Worm (Caenorhabditis elegans) whole organism, young adult: ENCODE results near the gene cyp-34A9.

ENCODE experiments used
- B0019.2 ChIP-seq: fragments of 200-800 bp; sonication (Bioruptor generic); conservative IDR thresholded peaks from 2 replicates; pipeline ENCODE4 v1.3.6; 2022; ENCODE audit warnings: missing genetic modification reagents, missing genetic modification characterization, missing compliant biosample characterization
- B0261.1 ChIP-seq: sonication (generic microtip); optimal IDR thresholded peaks from 2 replicates; lab custom pipeline; 2016; ENCODE audit warnings: mild to moderate bottlenecking, missing genetic modification characterization, moderate library complexity, missing compliant biosample characterization
- C17E4.6 ChIP-seq: fragments of 200-800 bp; sonication (Bioruptor generic); IDR thresholded peaks from 2 replicates; pipeline ENCODE4 v1.3.6; 2022; ENCODE audit warnings: missing genetic modification reagents, missing genetic modification characterization, missing compliant biosample characterization
- F39B2.1 ChIP-seq: fragments of 200-800 bp; sonication (Bioruptor generic); IDR thresholded peaks from 2 replicates; pipeline ENCODE4 v1.3.6; 2022; ENCODE audit warnings: missing genetic modification reagents, missing genetic modification characterization, missing compliant biosample characterization
- F49E8.2 ChIP-seq: sonication (generic microtip); optimal IDR thresholded peaks from 3 replicates; lab custom pipeline; 2017; ENCODE audit warnings: missing genetic modification characterization, mild to moderate bottlenecking, missing compliant biosample characterization, antibody characterized with exemption, moderate library complexity; ENCODE audit not compliant: insufficient read depth
- F52B5.7 ChIP-seq: sonication (generic microtip); optimal IDR thresholded peaks from 2 replicates; lab custom pipeline; 2016; ENCODE audit warnings: mild to moderate bottlenecking, missing genetic modification characterization, missing compliant biosample characterization
- F57C9.4 ChIP-seq: sonication (generic microtip); optimal IDR thresholded peaks from 2 replicates; lab custom pipeline; 2017; ENCODE audit warnings: mild to moderate bottlenecking, missing genetic modification characterization, missing compliant biosample characterization
- K12H6.12 ChIP-seq: fragments of 200-800 bp; sonication (Bioruptor generic); optimal IDR thresholded peaks from 2 replicates; lab custom pipeline; 2018; ENCODE audit warnings: mild to moderate bottlenecking, missing genetic modification characterization, missing compliant biosample characterization
- T26A5.8 ChIP-seq: sonication (generic microtip); optimal IDR thresholded peaks from 2 replicates; lab custom pipeline; 2016; ENCODE audit warnings: missing genetic modification characterization, missing compliant biosample characterization
- Y56A3A.18 ChIP-seq: fragments of 200-800 bp; sonication (Bioruptor generic); IDR thresholded peaks from 2 replicates; pipeline ENCODE4 v1.3.6; 2022; ENCODE audit warnings: missing genetic modification reagents, missing genetic modification characterization, missing compliant biosample characterization
- Y67H2A.10 ChIP-seq: fragments of 200-800 bp; sonication (Bioruptor generic); conservative IDR thresholded peaks from 2 replicates; pipeline ENCODE4 v1.3.6; 2022; ENCODE audit warnings: missing genetic modification reagents, missing genetic modification characterization, missing compliant biosample characterization
- Y79H2A.3 ChIP-seq: fragments of 200-800 bp; sonication (Bioruptor generic); conservative IDR thresholded peaks from 2 replicates; pipeline ENCODE4 v1.3.6; 2022; ENCODE audit warnings: missing genetic modification reagents, missing genetic modification characterization, missing compliant biosample characterization
- attf-6 ChIP-seq: fragments of 200-800 bp; sonication (Bioruptor generic); IDR thresholded peaks from 2 replicates; pipeline ENCODE4 v1.3.6; 2022; ENCODE audit warnings: missing genetic modification reagents, missing genetic modification characterization, missing compliant biosample characterization
- cebp-1 ChIP-seq, 2 experiments: fragments of 200-800 bp in 1 of 2; sonication (Bioruptor generic) in 1 of 2; sonication (generic microtip) in 1 of 2; IDR thresholded peaks in 1 of 2; optimal IDR thresholded peaks in 1 of 2; 2 replicates each; pipeline versions ENCODE4 v1.3.6 to Lab custom; 2017 to 2022; ENCODE audit warnings: missing compliant biosample characterization in 2 of 2, missing genetic modification characterization in 2 of 2, mild to moderate bottlenecking in 1 of 2, missing genetic modification reagents in 1 of 2, moderate library complexity in 1 of 2
- cebp-2 ChIP-seq: fragments of 200-800 bp; sonication (Bioruptor generic); IDR thresholded peaks from 2 replicates; pipeline ENCODE4 v1.3.6; 2022; ENCODE audit warnings: missing genetic modification characterization, missing compliant biosample characterization
- ceh-91 ChIP-seq: fragments of 200-800 bp; sonication (Bioruptor generic); IDR thresholded peaks from 2 replicates; pipeline ENCODE4 v1.3.6; 2022; ENCODE audit warnings: missing genetic modification reagents, missing genetic modification characterization, missing compliant biosample characterization
- die-1 ChIP-seq: sonication (generic microtip); optimal IDR thresholded peaks from 2 replicates; lab custom pipeline; 2016; ENCODE audit warnings: missing genotype, mild to moderate bottlenecking, missing genetic modification characterization, missing compliant biosample characterization
- efl-1 ChIP-seq: fragments of 150-350 bp; optimal IDR thresholded peaks from 2 replicates; lab custom pipeline; 2014; ENCODE audit warnings: missing biosample characterization, missing genetic modification reagents, missing genetic modification characterization
- ekl-4 ChIP-seq: fragments of 200-800 bp; sonication (Bioruptor generic); IDR thresholded peaks from 2 replicates; pipeline ENCODE4 v1.3.6; 2022; ENCODE audit warnings: missing genetic modification reagents, missing genetic modification characterization, missing compliant biosample characterization
- fkh-3 ChIP-seq: sonication (generic microtip); optimal IDR thresholded peaks from 2 replicates; lab custom pipeline; 2016; ENCODE audit warnings: mild to moderate bottlenecking, missing genetic modification characterization, missing compliant biosample characterization
- hsf-1 ChIP-seq: fragments of 200-800 bp; sonication (Bioruptor generic); IDR thresholded peaks from 2 replicates; pipeline ENCODE4 v1.3.6; 2022; ENCODE audit warnings: missing genetic modification reagents, missing genetic modification characterization, missing compliant biosample characterization
- lin-40 ChIP-seq: sonication (generic microtip); optimal IDR thresholded peaks from 2 replicates; lab custom pipeline; 2016; ENCODE audit warnings: missing genetic modification characterization, mild to moderate bottlenecking, missing compliant biosample characterization, missing genotype, missing genetic modification reagents
- lsy-27 ChIP-seq: sonication (generic microtip); optimal IDR thresholded peaks from 2 replicates; lab custom pipeline; 2017; ENCODE audit warnings: missing genetic modification characterization, mild to moderate bottlenecking, missing compliant biosample characterization, antibody characterized with exemption, missing genotype, borderline replicate concordance; ENCODE audit not compliant: insufficient read depth
- madf-10 ChIP-seq: sonication (generic microtip); optimal IDR thresholded peaks from 2 replicates; lab custom pipeline; 2016; ENCODE audit warnings: mild to moderate bottlenecking, missing genetic modification characterization, missing compliant biosample characterization
- madf-6 ChIP-seq: fragments of 200-800 bp; sonication (Bioruptor generic); IDR thresholded peaks from 2 replicates; pipeline ENCODE4 v1.3.6; 2022; ENCODE audit warnings: missing genetic modification reagents, missing genetic modification characterization, missing compliant biosample characterization
- madf-8 ChIP-seq: fragments of 200-800 bp; sonication (Bioruptor generic); conservative IDR thresholded peaks from 2 replicates; pipeline ENCODE4 v1.3.6; 2022; ENCODE audit warnings: missing genetic modification reagents, missing genetic modification characterization, missing compliant biosample characterization
- nfya-1 ChIP-seq: sonication (generic microtip); optimal IDR thresholded peaks from 2 replicates; lab custom pipeline; 2017; ENCODE audit warnings: antibody characterized with exemption, missing compliant biosample characterization, missing genetic modification characterization, borderline replicate concordance; ENCODE audit not compliant: insufficient read depth
- nfya-2 ChIP-seq: fragments of 200-800 bp; sonication (Bioruptor generic); IDR thresholded peaks from 2 replicates; pipeline ENCODE4 v1.3.6; 2022; ENCODE audit warnings: missing genetic modification reagents, missing genetic modification characterization, missing compliant biosample characterization
- nhr-179 ChIP-seq: sonication (generic microtip); optimal IDR thresholded peaks from 2 replicates; lab custom pipeline; 2016; ENCODE audit warnings: mild to moderate bottlenecking, missing genetic modification characterization, missing compliant biosample characterization
- nhr-90 ChIP-seq: sonication (generic microtip); optimal IDR thresholded peaks from 2 replicates; lab custom pipeline; 2016; ENCODE audit warnings: missing genotype, mild to moderate bottlenecking, missing genetic modification characterization, missing compliant biosample characterization
- rcor-1 ChIP-seq: fragments of 200-800 bp; sonication (Bioruptor generic); IDR thresholded peaks from 2 replicates; pipeline ENCODE4 v1.3.6; 2022; ENCODE audit warnings: missing genetic modification reagents, missing genetic modification characterization, missing compliant biosample characterization
- rec-8 ChIP-seq, 2 experiments: sonication (generic microtip); optimal IDR thresholded peaks; 2 replicates each; lab custom pipeline; 2016; ENCODE audit warnings: mild to moderate bottlenecking in 2 of 2, missing genetic modification characterization in 2 of 2, missing genetic modification reagents in 2 of 2, missing genotype in 2 of 2, missing biosample characterization in 1 of 2, missing compliant biosample characterization in 1 of 2, moderate library complexity in 1 of 2
- repo-1 ChIP-seq: sonication (generic microtip); optimal IDR thresholded peaks from 2 replicates; lab custom pipeline; 2017; ENCODE audit warnings: mild to moderate bottlenecking, missing genetic modification characterization, missing compliant biosample characterization
- rpc-1 ChIP-seq, 2 experiments: fragments of 150-350 bp in 1 of 2; sonication (generic microtip) in 1 of 2; optimal IDR thresholded peaks; 2 replicates each; lab custom pipeline; 2014 to 2018; ENCODE audit warnings: missing biosample characterization in 1 of 2, missing genetic modification characterization in 1 of 2, missing genetic modification reagents in 1 of 2, missing genotype in 1 of 2
- snpc-1.3 ChIP-seq: sonication (generic microtip); optimal IDR thresholded peaks from 2 replicates; lab custom pipeline; 2017; ENCODE audit warnings: missing genetic modification characterization, mild to moderate bottlenecking, missing compliant biosample characterization, antibody characterized with exemption, moderate library complexity, missing genotype, missing genetic modification reagents; ENCODE audit not compliant: insufficient read depth
- snpc-3.4 ChIP-seq: sonication (generic microtip); optimal IDR thresholded peaks from 2 replicates; lab custom pipeline; 2017; ENCODE audit warnings: missing genetic modification characterization, mild to moderate bottlenecking, missing compliant biosample characterization, antibody characterized with exemption, moderate library complexity, missing genotype, missing genetic modification reagents
- tbx-9 ChIP-seq: sonication (generic microtip); optimal IDR thresholded peaks from 2 replicates; lab custom pipeline; 2016; ENCODE audit warnings: borderline replicate concordance, missing genetic modification characterization, inconsistent platforms, missing compliant biosample characterization
- zim-3 ChIP-seq: sonication (generic microtip); optimal IDR thresholded peaks from 2 replicates; lab custom pipeline; 2017; ENCODE audit warnings: mild to moderate bottlenecking, missing genetic modification characterization, moderate library complexity, missing compliant biosample characterization

cyp-34A9 gene

ce11 chrV:3994048-3994447, 23.7 kb upstream of the cyp-34A9 start, which contains the start of gene K09D9.9:
Gene K09D9.9 (minus strand): TSS chrV:3994148.
- TF ChIP-seq nhr-179 (tag; lab: Kevin White, UChicago) (no peak), F57C9.4 (tag; lab: Kevin White, UChicago) (no peak), zim-3 (no peak), nhr-90 (no peak), efl-1 (GFP tag; lab: Kevin White, UChicago) (no peak), hsf-1 (GFP tag; lab: Robert Waterston, UW) (no peak), cebp-1 (GFP tag; IDR thresholded peaks at IDR 0.05; lab: Robert Waterston, UW) (no peak), cebp-1 (tag; optimal IDR thresholded peaks at IDR 0.05; lab: Kevin White, UChicago) (no peak), madf-8 (GFP tag; lab: Robert Waterston, UW) (no peak), ekl-4 (no peak), nfya-2 (GFP tag; lab: Robert Waterston, UW) (no peak), madf-6 (GFP tag; lab: Robert Waterston, UW) (no peak), repo-1 (tag; lab: Kevin White, UChicago) (no peak), Y79H2A.3 (GFP tag; lab: Robert Waterston, UW) (no peak), cebp-2 (GFP tag; lab: Robert Waterston, UW) (no peak), attf-6 (GFP tag; lab: Robert Waterston, UW) (no peak), ceh-91 (no peak), B0261.1 (tag; lab: Kevin White, UChicago) (no peak), F39B2.1 (GFP tag; lab: Robert Waterston, UW) (no peak), F49E8.2 (tag; lab: Kevin White, UChicago) (no peak), fkh-3 (no peak)

ce11 chrV:3992334-3992733, 22.0 kb upstream of the cyp-34A9 start:
- no peak for TF ChIP-seq B0019.2
- no peak for TF ChIP-seq Y56A3A.18 (GFP tag; lab: Robert Waterston, UW)
- TF ChIP-seq lin-40 (tag; lab: Kevin White, UChicago): no peak
- no peak for TF ChIP-seq Y67H2A.10 (GFP tag; lab: Robert Waterston, UW)
- no peak for TF ChIP-seq rpc-1 (optimal IDR thresholded peaks at IDR 0.05; lab: Kevin White, UChicago)
- no peak for TF ChIP-seq rpc-1 (tag; optimal IDR thresholded peaks at IDR 0.05; lab: Kevin White, UChicago)
- no peak for TF ChIP-seq lsy-27 (tag; lab: Kevin White, UChicago)
- TF ChIP-seq F52B5.7 (tag; lab: Kevin White, UChicago): no peak
- no peak for TF ChIP-seq K12H6.12 (tag; lab: Kevin White, UChicago)
- no peak for TF ChIP-seq madf-10 (tag; lab: Kevin White, UChicago)
- TF ChIP-seq snpc-3.4 (tag; lab: Kevin White, UChicago): no peak
- TF ChIP-seq Y79H2A.3 (GFP tag; lab: Robert Waterston, UW): no peak
- TF ChIP-seq nfya-1 (tag; lab: Kevin White, UChicago): no peak
- TF ChIP-seq F49E8.2 (tag; lab: Kevin White, UChicago): no peak
- TF ChIP-seq rec-8 (tag; optimal IDR thresholded peaks at IDR 0.05; lab: Kevin White, UChicago): no peak
- TF ChIP-seq T26A5.8 (tag; lab: Kevin White, UChicago): no peak
- TF ChIP-seq tbx-9: no peak
- no peak for TF ChIP-seq die-1 (tag; lab: Kevin White, UChicago)
- no peak for TF ChIP-seq rcor-1
- no peak for TF ChIP-seq C17E4.6 (GFP tag; lab: Robert Waterston, UW)
- no peak for TF ChIP-seq snpc-1.3 (tag; lab: Kevin White, UChicago)
